Worm (Caenorhabditis elegans) whole organism, L2 larva: ENCODE measurements around the gene sumv-1.

ENCODE experiments used
- ceh-16 ChIP-seq: fragments of 150-350 bp; optimal IDR thresholded peaks from 2 replicates; lab custom pipeline; 2014; ENCODE audit warnings: missing biosample characterization, missing genetic modification characterization
- nhr-23 ChIP-seq: fragments of 150-350 bp; optimal IDR thresholded peaks from 2 replicates; lab custom pipeline; 2014; ENCODE audit warnings: missing biosample characterization, missing genetic modification reagents, missing genetic modification characterization
- nhr-77 ChIP-seq: fragments of 150-350 bp; optimal IDR thresholded peaks from 2 replicates; lab custom pipeline; 2014; ENCODE audit warnings: missing biosample characterization, missing genetic modification characterization
- unc-39 ChIP-seq: fragments of 150-350 bp; optimal IDR thresholded peaks from 2 replicates; lab custom pipeline; 2014; ENCODE audit warnings: missing biosample characterization, missing genetic modification characterization
- ztf-11 ChIP-seq: sonication (generic microtip); optimal IDR thresholded peaks from 2 replicates; lab custom pipeline; 2017; ENCODE audit warnings: missing biosample characterization, missing genetic modification characterization

ce11 chrIII:5217511-5217910 lies 36.5 kb downstream of the sumv-1 start, which contains the start of gene cutl-19:
- TF ChIP-seq nhr-23 (tag; lab: Kevin White, UChicago) (no peak), unc-39 (tag; lab: Kevin White, UChicago) (no peak), nhr-77 (tag; lab: Kevin White, UChicago) (no peak), ztf-11 (no peak), ceh-16 (tag; lab: Kevin White, UChicago) (no peak)
